Worm (Caenorhabditis elegans): ENCODE results near the gene R13A5.10.
A peak's percentile ranks its signal among the peaks of the same experiment; 100 is the strongest.

R13A5.10 gene

ce11 chrIII:7553693-7554226 lies 29.0 kb downstream of the R13A5.10 start:
- TF ChIP-seq aha-1 (tag) (peak; percentile 36), gei-8 (GFP tag; optimal IDR thresholded peaks at IDR 0.05) (no peak), unc-62 (GFP tag; optimal IDR thresholded peaks at IDR 0.05 in 1 of 2) (peak in 1 of 2 experiments; percentile 92), unc-62 (tag; optimal IDR thresholded peaks at IDR 0.05) (no peak), lsy-2 (tag; optimal IDR thresholded peaks at IDR 0.05) (no peak)

- TF ChIP-seq F10B5.3 (tag; optimal IDR thresholded peaks at IDR 0.05), result no peak
- peak in 1 of 2 experiments; percentile 13 for TF ChIP-seq lsy-2 (tag; optimal IDR thresholded peaks at IDR 0.05)
- peak in 1 of 2 experiments; percentile 99 for TF ChIP-seq unc-62 (GFP tag; optimal IDR thresholded peaks at IDR 0.05 in 1 of 2)
- TF ChIP-seq unc-62 (tag; optimal IDR thresholded peaks at IDR 0.05), result no peak
Measured at ce11 chrIII:7552859-7553258, 29.9 kb downstream of the R13A5.10 start.

- no peak for TF ChIP-seq nhr-28 (tag; optimal IDR thresholded peaks at IDR 0.05)
- TF ChIP-seq ceh-20 (GFP tag; IDR thresholded peaks at IDR 0.05), result no peak
- TF ChIP-seq T20F7.1 (GFP tag; optimal IDR thresholded peaks at IDR 0.05), result no peak
- TF ChIP-seq unc-62 (GFP tag; optimal IDR thresholded peaks at IDR 0.05 in 1 of 2), result no peak
- no peak for TF ChIP-seq unc-62 (tag; optimal IDR thresholded peaks at IDR 0.05)
Measured at ce11 chrIII:7550979-7551378, 31.8 kb downstream of the R13A5.10 start.

ce11 chrIII:7548963-7549362 lies 33.8 kb downstream of the R13A5.10 start:
- peak in 1 of 2 experiments; percentile 15 for TF ChIP-seq daf-16 (GFP tag; optimal IDR thresholded peaks at IDR 0.05)
- no peak for TF ChIP-seq daf-16 (tag; optimal IDR thresholded peaks at IDR 0.05)
- TF ChIP-seq dmd-6 (GFP tag; IDR thresholded peaks at IDR 0.05), result no peak
- TF ChIP-seq lsy-2 (tag; optimal IDR thresholded peaks at IDR 0.05), result peak in 1 of 2 experiments; percentile 51
- TF ChIP-seq nhr-11 (tag; optimal IDR thresholded peaks at IDR 0.05), result peak; percentile 44
- 0 out of 2 replicates have a peak, but pooled peaks have one; percentile 40 for TF ChIP-seq ceh-20 (GFP tag; IDR thresholded peaks at IDR 0.05)
- peak in 1 of 2 experiments; percentile 81 for TF ChIP-seq unc-62 (GFP tag; optimal IDR thresholded peaks at IDR 0.05 in 1 of 2)
- TF ChIP-seq unc-62 (tag; optimal IDR thresholded peaks at IDR 0.05), result no peak

ce11 chrIII:7545189-7545588 lies 37.6 kb downstream of the R13A5.10 start:
- TF ChIP-seq nhr-11 (tag; optimal IDR thresholded peaks at IDR 0.05) (no peak), ztf-7 (tag; optimal IDR thresholded peaks at IDR 0.05) (no peak), zip-2 (tag; optimal IDR thresholded peaks at IDR 0.05) (no peak), F26F4.8 (GFP tag; conservative IDR thresholded peaks at IDR 0.05) (no peak), unc-62 (GFP tag; optimal IDR thresholded peaks at IDR 0.05 in 1 of 2) (peak in 1 of 2 experiments; percentile 56), unc-62 (tag; optimal IDR thresholded peaks at IDR 0.05) (no peak), ceh-32 (tag; optimal IDR thresholded peaks at IDR 0.05; ENCODE audit: poor library complexity) (no peak), nhr-41 (GFP tag; IDR thresholded peaks at IDR 0.05) (no peak), F49E8.2 (tag; optimal IDR thresholded peaks at IDR 0.05; ENCODE audit: borderline replicate concordance) (no peak), duxl-1 (tag; optimal IDR thresholded peaks at IDR 0.05; ENCODE audit: poor library complexity) (no peak), aha-1 (tag) (peak; percentile 53), jun-1 (tag; optimal IDR thresholded peaks at IDR 0.05) (no peak), daf-16 (GFP tag; optimal IDR thresholded peaks at IDR 0.05) (peak in 1 of 2 experiments; percentile 90), daf-16 (tag; optimal IDR thresholded peaks at IDR 0.05) (no peak), hif-1 (tag; optimal IDR thresholded peaks at IDR 0.05) (no peak)

- TF ChIP-seq dmd-8 (GFP tag; IDR thresholded peaks at IDR 0.05), result no peak
- TF ChIP-seq lsy-2 (tag; optimal IDR thresholded peaks at IDR 0.05), result peak in 1 of 2 experiments; percentile 10
- TF ChIP-seq daf-16 (GFP tag; optimal IDR thresholded peaks at IDR 0.05), result peak in 1 of 2 experiments; percentile 72
- no peak for TF ChIP-seq daf-16 (tag; optimal IDR thresholded peaks at IDR 0.05)
- TF ChIP-seq nhr-11 (tag; optimal IDR thresholded peaks at IDR 0.05), result peak; percentile 23
Measured at ce11 chrIII:7544211-7544610, 38.6 kb downstream of the R13A5.10 start.

ce11 chrIII:7542037-7542436 lies 40.7 kb downstream of the R13A5.10 start:
- TF ChIP-seq lin-15B (tag; optimal IDR thresholded peaks at IDR 0.05) (no peak), tra-1 (GFP tag; IDR thresholded peaks at IDR 0.05) (no peak), lin-38 (GFP tag; IDR thresholded peaks at IDR 0.05) (no peak), zfp-2 (tag; optimal IDR thresholded peaks at IDR 0.05) (no peak), egl-27 (tag; optimal IDR thresholded peaks at IDR 0.05) (no peak), nhr-48 (tag; optimal IDR thresholded peaks at IDR 0.05) (no peak), ceh-82 (tag; optimal IDR thresholded peaks at IDR 0.05) (no peak), hif-1 (tag; optimal IDR thresholded peaks at IDR 0.05) (no peak), pha-4 (GFP tag; IDR thresholded peaks at IDR 0.05) (no peak), pha-4 (tag; optimal IDR thresholded peaks at IDR 0.05) (no peak), F10B5.3 (tag; optimal IDR thresholded peaks at IDR 0.05) (no peak)

All from whole organism, L4 larva.